Worm (Caenorhabditis elegans) whole organism, L4 larva: ENCODE measurements around the gene clec-142.

Source experiments
- F10B5.3 ChIP-seq: sonication (generic microtip); optimal IDR thresholded peaks from 2 replicates; lab custom pipeline; 2016; ENCODE audit warnings: mild to moderate bottlenecking, missing genetic modification characterization, missing compliant biosample characterization
- F26F4.8 ChIP-seq: fragments of 200-800 bp; sonication (Bioruptor generic); conservative IDR thresholded peaks from 2 replicates; pipeline ENCODE4 v1.3.6; 2022; ENCODE audit warnings: missing genetic modification characterization, missing compliant biosample characterization
- F37D6.2 ChIP-seq: sonication (generic microtip); optimal IDR thresholded peaks from 2 replicates; lab custom pipeline; 2016; ENCODE audit warnings: mild to moderate bottlenecking, missing genetic modification characterization, missing compliant biosample characterization
- T26A8.4 ChIP-seq: fragments of 200-800 bp; sonication (Bioruptor generic); IDR thresholded peaks from 2 replicates; pipeline ENCODE4 v1.3.6; 2022; ENCODE audit warnings: missing genetic modification characterization, missing compliant biosample characterization
- Y5F2A.4 ChIP-seq: fragments of 200-800 bp; sonication (Bioruptor generic); optimal IDR thresholded peaks from 2 replicates; lab custom pipeline; 2018; ENCODE audit warnings: mild to moderate bottlenecking, missing genetic modification characterization, missing compliant biosample characterization
- Y75B8A.6 ChIP-seq: fragments of 200-800 bp; sonication (Bioruptor generic); IDR thresholded peaks from 2 replicates; pipeline ENCODE4 v1.3.6; 2022; ENCODE audit warnings: missing genetic modification reagents, missing genetic modification characterization, missing compliant biosample characterization
- ama-1 ChIP-seq: fragments of 150-350 bp; optimal IDR thresholded peaks from 2 replicates; lab custom pipeline; 2014; ENCODE audit warnings: inconsistent platforms, mixed read lengths
- ceh-32 ChIP-seq: sonication (generic microtip); optimal IDR thresholded peaks from 2 replicates; lab custom pipeline; 2016; ENCODE audit warnings: mild to moderate bottlenecking, missing genetic modification characterization, missing compliant biosample characterization; ENCODE audit not compliant: poor library complexity
- ceh-44 ChIP-seq: fragments of 200-800 bp; sonication (Bioruptor generic); IDR thresholded peaks from 2 replicates; pipeline ENCODE4 v1.3.6; 2022; ENCODE audit warnings: missing genetic modification reagents, missing genetic modification characterization, missing compliant biosample characterization
- ceh-82 ChIP-seq: sonication (generic microtip); optimal IDR thresholded peaks from 2 replicates; lab custom pipeline; 2017; ENCODE audit warnings: missing biosample characterization, missing genetic modification characterization
- ces-1 ChIP-seq: fragments of 150-350 bp; sonication (generic microtip); optimal IDR thresholded peaks from 4 replicates; lab custom pipeline; 2014; ENCODE audit warnings: missing biosample characterization, missing genetic modification reagents, missing genetic modification characterization
- daf-16 ChIP-seq, 3 experiments: sonication (generic microtip); optimal IDR thresholded peaks; 2 replicates each; lab custom pipeline; 2016 to 2017; ENCODE audit warnings: missing genetic modification characterization in 3 of 3, missing genetic modification reagents in 3 of 3, mild to moderate bottlenecking in 2 of 3, missing compliant biosample characterization in 2 of 3, missing biosample characterization in 1 of 3, moderate library complexity in 1 of 3
- daf-8 ChIP-seq: fragments of 200-800 bp; sonication (Bioruptor generic); IDR thresholded peaks from 2 replicates; pipeline ENCODE4 v1.3.6; 2022; ENCODE audit warnings: missing genetic modification characterization, missing compliant biosample characterization
- dve-1 ChIP-seq: sonication (generic microtip); optimal IDR thresholded peaks from 2 replicates; lab custom pipeline; 2017; ENCODE audit warnings: antibody characterized with exemption, mild to moderate bottlenecking, missing genetic modification characterization, missing compliant biosample characterization; ENCODE audit not compliant: insufficient read depth
- hlh-30 ChIP-seq: sonication (generic microtip); optimal IDR thresholded peaks from 2 replicates; lab custom pipeline; 2017; ENCODE audit warnings: antibody characterized with exemption, mild to moderate bottlenecking, missing genetic modification characterization, missing compliant biosample characterization; ENCODE audit not compliant: insufficient read depth
- lin-38 ChIP-seq: fragments of 200-800 bp; sonication (Bioruptor generic); IDR thresholded peaks from 2 replicates; pipeline ENCODE4 v1.3.6; 2022; ENCODE audit warnings: missing genetic modification reagents, missing genetic modification characterization, missing compliant biosample characterization
- lin-39 ChIP-seq: fragments of 150-350 bp; optimal IDR thresholded peaks from 2 replicates; lab custom pipeline; 2014; ENCODE audit warnings: missing biosample characterization, missing genetic modification reagents, missing genetic modification characterization
- lsy-2 ChIP-seq, 2 experiments: fragments of 150-350 bp in 1 of 2; sonication (generic microtip) in 1 of 2; optimal IDR thresholded peaks; 2 replicates each; lab custom pipeline; 2014 to 2017; ENCODE audit warnings: missing biosample characterization in 2 of 2, missing genetic modification characterization in 2 of 2
- mdl-1 ChIP-seq, 2 experiments: fragments of 150-350 bp in 1 of 2; sonication (generic microtip) in 1 of 2; optimal IDR thresholded peaks; 2 replicates each; lab custom pipeline; 2014 to 2017; ENCODE audit warnings: missing biosample characterization in 2 of 2, missing genetic modification characterization in 2 of 2
- mdt-29 ChIP-seq: fragments of 200-800 bp; sonication (Bioruptor generic); IDR thresholded peaks from 2 replicates; pipeline ENCODE4 v1.3.6; 2022; ENCODE audit warnings: missing genetic modification reagents, missing genetic modification characterization, missing compliant biosample characterization
- mxl-3 ChIP-seq: fragments of 200-800 bp; sonication (Bioruptor generic); optimal IDR thresholded peaks from 2 replicates; lab custom pipeline; 2018; ENCODE audit warnings: mild to moderate bottlenecking, missing genetic modification characterization, missing compliant biosample characterization
- nhr-10 ChIP-seq: fragments of 150-350 bp; optimal IDR thresholded peaks from 2 replicates; lab custom pipeline; 2014; ENCODE audit warnings: missing biosample characterization, missing genetic modification characterization
- nhr-11 ChIP-seq: fragments of 150-350 bp; optimal IDR thresholded peaks from 2 replicates; lab custom pipeline; 2014; ENCODE audit warnings: missing biosample characterization, missing genetic modification characterization
- nhr-41 ChIP-seq: fragments of 200-800 bp; sonication (Bioruptor generic); IDR thresholded peaks from 2 replicates; pipeline ENCODE4 v1.3.6; 2022; ENCODE audit warnings: missing genetic modification reagents, missing genetic modification characterization, missing compliant biosample characterization
- php-3 ChIP-seq: fragments of 200-800 bp; sonication (Bioruptor generic); IDR thresholded peaks from 2 replicates; pipeline ENCODE4 v1.3.6; 2022; ENCODE audit warnings: missing genetic modification reagents, missing genetic modification characterization, missing compliant biosample characterization
- skn-1 ChIP-seq: fragments of 150-350 bp; optimal IDR thresholded peaks from 2 replicates; lab custom pipeline; 2014; ENCODE audit warnings: missing biosample characterization, missing genetic modification characterization
- snpc-1.2 ChIP-seq: fragments of 200-800 bp; sonication (Bioruptor generic); IDR thresholded peaks from 2 replicates; pipeline ENCODE4 v1.3.6; 2022; ENCODE audit warnings: missing genetic modification reagents, missing genetic modification characterization, missing compliant biosample characterization
- snpc-4 ChIP-seq: fragments of 150-350 bp; optimal IDR thresholded peaks from 2 replicates; lab custom pipeline; 2014; ENCODE audit warnings: missing biosample characterization, missing genetic modification characterization
- tag-97 ChIP-seq: fragments of 200-800 bp; sonication (Bioruptor generic); IDR thresholded peaks from 2 replicates; pipeline ENCODE4 v1.3.6; 2022; ENCODE audit warnings: missing genetic modification characterization, missing compliant biosample characterization
- zag-1 ChIP-seq: fragments of 150-350 bp; optimal IDR thresholded peaks from 2 replicates; lab custom pipeline; 2014; ENCODE audit warnings: missing biosample characterization, missing genetic modification characterization
- zfp-3 ChIP-seq: fragments of 200-800 bp; sonication (Bioruptor generic); conservative IDR thresholded peaks from 2 replicates; pipeline ENCODE4 v1.3.6; 2022; ENCODE audit warnings: missing genetic modification reagents, missing genetic modification characterization, missing compliant biosample characterization

The clec-142 gene

ce11 chrII:8328820-8329339, 50.4 kb downstream of the clec-142 start, which contains the start of gene hel-1 (continued):
- no peak for TF ChIP-seq tag-97 (GFP tag; lab: Robert Waterston, UW)
- no peak for TF ChIP-seq F26F4.8 (GFP tag; lab: Robert Waterston, UW)
- no peak for TF ChIP-seq Y75B8A.6
- peak; percentile 36 for TF ChIP-seq ces-1 (GFP tag; lab: Kevin White, UChicago)
- TF ChIP-seq ceh-32, result no peak
- no peak for TF ChIP-seq lin-38
- TF ChIP-seq nhr-10, result no peak
- no peak for TF ChIP-seq skn-1 (tag; lab: Kevin White, UChicago)
- no peak for TF ChIP-seq nhr-41 (GFP tag; lab: Robert Waterston, UW)
- TF ChIP-seq F37D6.2, result no peak
- TF ChIP-seq snpc-4 (tag; lab: Kevin White, UChicago), result no peak
- TF ChIP-seq mdt-29 (GFP tag; lab: Robert Waterston, UW), result no peak
- no peak for TF ChIP-seq ceh-82
- no peak for TF ChIP-seq daf-8 (GFP tag; lab: Robert Waterston, UW)
- peak in 1 of 2 experiments; percentile 76 for TF ChIP-seq daf-16 (GFP tag; optimal IDR thresholded peaks at IDR 0.05; lab: Kevin White, UChicago)
- peak; percentile 75 for TF ChIP-seq daf-16 (tag; optimal IDR thresholded peaks at IDR 0.05; lab: Kevin White, UChicago)
- TF ChIP-seq ceh-44 (GFP tag; lab: Robert Waterston, UW), result no peak
- TF ChIP-seq T26A8.4 (GFP tag; lab: Robert Waterston, UW), result no peak
- TF ChIP-seq dve-1 (tag; lab: Kevin White, UChicago), result peak; percentile 68
- peak; percentile 38 for TF ChIP-seq ama-1 (lab: Kevin White, UChicago)
- TF ChIP-seq lin-39 (tag; lab: Kevin White, UChicago), result peak; percentile 68

ce11 chrII:8329462-8329861, 51.0 kb downstream of the clec-142 start, which contains the start of gene C26D10.4:
Gene C26D10.4, plus strand, starts transcription at chrII:8329762.
- no peak for TF ChIP-seq php-3
- TF ChIP-seq zag-1 (tag; lab: Kevin White, UChicago), result no peak
- no peak for TF ChIP-seq snpc-1.2 (GFP tag; lab: Robert Waterston, UW)
- TF ChIP-seq F10B5.3, result no peak
- TF ChIP-seq F37D6.2, result no peak
- TF ChIP-seq mdl-1 (tag; optimal IDR thresholded peaks at IDR 0.05; lab: Kevin White, UChicago), result peak in 1 of 2 experiments; percentile 3
- peak; percentile 48 for TF ChIP-seq mxl-3 (GFP tag; lab: Kevin White, UChicago)
- TF ChIP-seq F26F4.8 (GFP tag; lab: Robert Waterston, UW), result no peak
- TF ChIP-seq hlh-30, result peak; percentile 24
- TF ChIP-seq Y5F2A.4, result no peak
- no peak for TF ChIP-seq zfp-3 (GFP tag; lab: Robert Waterston, UW)
- no peak for TF ChIP-seq T26A8.4 (GFP tag; lab: Robert Waterston, UW)
- TF ChIP-seq lsy-2 (tag; optimal IDR thresholded peaks at IDR 0.05; lab: Kevin White, UChicago), result no peak
- no peak for TF ChIP-seq nhr-11 (tag; lab: Kevin White, UChicago)
